Fruit fly (Drosophila melanogaster): ENCODE data around the gene Act5C.

Gene Act5C

DNA sequence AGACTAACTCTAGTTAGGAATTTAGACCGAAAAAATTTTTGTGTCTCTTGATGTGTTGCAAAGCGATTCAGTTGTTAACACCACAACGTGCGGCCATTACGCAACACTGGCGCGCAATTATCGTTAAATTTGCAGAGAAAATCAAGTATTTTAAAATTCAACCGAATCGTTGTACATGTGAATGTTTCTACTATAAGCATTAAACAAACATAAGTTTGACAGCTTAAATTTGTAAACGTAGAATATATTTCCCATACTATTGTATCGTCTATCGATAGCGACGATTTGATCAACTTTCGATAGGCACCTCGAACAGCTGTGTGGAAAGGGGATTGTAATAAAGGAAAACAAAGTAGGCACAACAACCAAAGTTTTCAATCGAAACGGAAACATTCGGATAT is 21.1 kb upstream of the Act5C start, which contains the start of the genes Usp30 and CG16721 (continued):
- TF ChIP-seq CG6272 (GFP tag; IDR thresholded peaks at IDR 0.05) (0 out of 2 replicates have a peak, but pooled peaks have one; percentile 11), Rx (GFP tag; IDR thresholded peaks at IDR 0.05) (no peak), CG10543 (GFP tag; optimal IDR thresholded peaks at IDR 0.05) (peak; percentile 37), CG12659 (GFP tag; optimal IDR thresholded peaks at IDR 0.05) (peak; percentile 62), dan (GFP tag; IDR thresholded peaks at IDR 0.05) (no peak), MESR4 (GFP tag; optimal IDR thresholded peaks at IDR 0.05) (peak; percentile 75), caup (GFP tag; optimal IDR thresholded peaks at IDR 0.05; ENCODE audit: severe bottlenecking) (peak; percentile 62), CG13296 (GFP tag; optimal IDR thresholded peaks at IDR 0.05) (peak; percentile 57), Dll (GFP tag; IDR thresholded peaks at IDR 0.05; ENCODE audit: partially characterized antibody) (peak; percentile 83), CG13287 (GFP tag; IDR thresholded peaks at IDR 0.05; ENCODE audit: partially characterized antibody) (peak; percentile 89), Fer3 (tag; optimal IDR thresholded peaks at IDR 0.05) (peak; percentile 28), CG18262 (tag; optimal IDR thresholded peaks at IDR 0.05) (peak; percentile 26), CG1832 (GFP tag; optimal IDR thresholded peaks at IDR 0.05) (no peak), usp (GFP tag; optimal IDR thresholded peaks at IDR 0.05) (no peak), gro (GFP tag; optimal IDR thresholded peaks at IDR 0.05) (peak; percentile 25), Chrac-16 (GFP tag; optimal IDR thresholded peaks at IDR 0.05) (peak; percentile 21), CG3163 (GFP tag; optimal IDR thresholded peaks at IDR 0.05) (peak; percentile 35), chinmo (GFP tag; IDR thresholded peaks at IDR 0.05; ENCODE audit: partially characterized antibody) (0 out of 4 replicates have a peak, but pooled peaks have one; percentile 31), CG2712 (tag; optimal IDR thresholded peaks at IDR 0.05) (peak; percentile 52), CG4282 (GFP tag; optimal IDR thresholded peaks at IDR 0.05) (peak; percentile 56), Aef1 (GFP tag; IDR thresholded peaks at IDR 0.05) (no peak), CG11723 (GFP tag; optimal IDR thresholded peaks at IDR 0.05) (no peak), Hsf (GFP tag; optimal IDR thresholded peaks at IDR 0.05) (peak; percentile 22), tin (GFP tag; optimal IDR thresholded peaks at IDR 0.05) (peak; percentile 37), chn (GFP tag; optimal IDR thresholded peaks at IDR 0.05) (peak; percentile 55), jumu (GFP tag; optimal IDR thresholded peaks at IDR 0.05) (peak; percentile 31), CHES-1-like (GFP tag; optimal IDR thresholded peaks at IDR 0.05) (peak; percentile 68), insv (GFP tag; optimal IDR thresholded peaks at IDR 0.05) (peak in 1 of 2 experiments; percentile 34), lbe (GFP tag; optimal IDR thresholded peaks at IDR 0.05) (peak; percentile 71), Side (GFP tag; optimal IDR thresholded peaks at IDR 0.05) (peak; percentile 63), CTCF (GFP tag; optimal IDR thresholded peaks at IDR 0.05) (peak; percentile 41), Abd-B (GFP tag; optimal IDR thresholded peaks at IDR 0.05) (peak; percentile 9), CG2129 (GFP tag; IDR thresholded peaks at IDR 0.05; ENCODE audit: partially characterized antibody) (peak; percentile 52; the same call in 1 of the 2 replicates), CG34376 (GFP tag; optimal IDR thresholded peaks at IDR 0.05) (peak; percentile 46), C15 (GFP tag; IDR thresholded peaks at IDR 0.05) (no peak), NC2β (GFP tag; optimal IDR thresholded peaks at IDR 0.05) (peak; percentile 60), NC2α (GFP tag; optimal IDR thresholded peaks at IDR 0.05) (no peak), CG8944 (GFP tag; optimal IDR thresholded peaks at IDR 0.05) (peak; percentile 19), CG4424 (GFP tag; optimal IDR thresholded peaks at IDR 0.05) (peak; percentile 41), GATAe (GFP tag; conservative IDR thresholded peaks at IDR 0.05) (no peak), CG18011 (GFP tag; optimal IDR thresholded peaks at IDR 0.05) (peak; percentile 29), dmrt11E (tag; optimal IDR thresholded peaks at IDR 0.05) (peak; percentile 10), HmgD (GFP tag; optimal IDR thresholded peaks at IDR 0.05) (no peak), CG4617 (GFP tag; optimal IDR thresholded peaks at IDR 0.05; ENCODE audit: borderline replicate concordance) (peak; percentile 59), hb (GFP tag; IDR thresholded peaks at IDR 0.05; ENCODE audit: partially characterized antibody) (peak; percentile 55; the same call in 1 of the 3 replicates), CG14710 (tag; optimal IDR thresholded peaks at IDR 0.05) (peak; percentile 60), CG14441 (GFP tag; IDR thresholded peaks at IDR 0.05) (no peak), Gug (GFP tag; IDR thresholded peaks at IDR 0.05) (peak; percentile 5; the same call in 1 of the 4 replicates), klu (GFP tag; IDR thresholded peaks at IDR 0.05) (no peak), vvl (GFP tag; IDR thresholded peaks at IDR 0.05) (peak; percentile 74), CG11695 (GFP tag; IDR thresholded peaks at IDR 0.05) (no peak)

Measured in whole organism, embryonic.